Worm (Caenorhabditis elegans): ENCODE results near the gene sek-1.

Gene sek-1

ce11 chrX:7814747-7815146 lies 1.8 kb upstream of the sek-1 start (continued):
- TF ChIP-seq nhr-47 (tag; optimal IDR thresholded peaks at IDR 0.05) (peak; percentile 21), nhr-11 (tag; optimal IDR thresholded peaks at IDR 0.05) (no peak), efl-1 (optimal IDR thresholded peaks at IDR 0.05) (peak; percentile 19 to 28), efl-1 (GFP tag; optimal IDR thresholded peaks at IDR 0.05 in 1 of 2) (peak in 1 of 2 experiments; percentile 74), egl-13 (tag; optimal IDR thresholded peaks at IDR 0.05) (no peak), ztf-4 (tag; optimal IDR thresholded peaks at IDR 0.05) (no peak), C16A3.4 (tag; optimal IDR thresholded peaks at IDR 0.05) (peak; percentile 20), ceh-8 (GFP tag; optimal IDR thresholded peaks at IDR 0.05) (no peak)

DNA sequence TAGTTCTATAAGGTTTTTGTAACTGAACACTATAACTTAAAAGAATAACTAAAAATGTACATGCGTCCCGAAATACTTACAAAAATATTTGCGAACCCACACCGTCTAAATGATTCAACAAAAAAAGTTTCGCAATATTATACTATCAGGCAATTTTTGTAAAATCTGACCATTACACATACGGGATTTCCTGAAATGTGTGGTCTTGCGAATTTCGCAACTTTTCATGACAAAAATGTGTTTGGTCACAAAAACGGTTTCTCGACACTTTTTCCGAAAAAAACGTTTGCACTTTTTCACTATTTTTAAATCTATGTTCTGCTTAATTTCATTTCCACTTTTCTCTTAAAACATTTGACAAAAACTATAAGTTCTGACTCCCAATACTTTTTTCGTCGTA lies 1.3 kb upstream of the sek-1 start:
- TF ChIP-seq vab-15 (tag; optimal IDR thresholded peaks at IDR 0.05), result no peak
- no peak for TF ChIP-seq mab-9 (GFP tag; IDR thresholded peaks at IDR 0.05)
- TF ChIP-seq fkh-8 (tag; optimal IDR thresholded peaks at IDR 0.05), result no peak
- no peak for TF ChIP-seq Y116A8C.19 (tag; optimal IDR thresholded peaks at IDR 0.05; ENCODE audit: borderline replicate concordance)
- TF ChIP-seq nhr-77 (tag; optimal IDR thresholded peaks at IDR 0.05), result no peak
- TF ChIP-seq unc-62 (GFP tag; optimal IDR thresholded peaks at IDR 0.05), result no peak
- TF ChIP-seq elt-3 (tag; optimal IDR thresholded peaks at IDR 0.05), result peak in 1 of 6 experiments; percentile 1
- no peak for TF ChIP-seq sptf-1 (tag; optimal IDR thresholded peaks at IDR 0.05)
- no peak for TF ChIP-seq fkh-4 (tag; optimal IDR thresholded peaks at IDR 0.05; ENCODE audit: borderline replicate concordance)
- TF ChIP-seq rnt-1 (tag; optimal IDR thresholded peaks at IDR 0.05), result no peak
- TF ChIP-seq pqm-1 (tag; optimal IDR thresholded peaks at IDR 0.05), result no peak
- no peak for TF ChIP-seq nhr-76 (tag; optimal IDR thresholded peaks at IDR 0.05)
- no peak for TF ChIP-seq zag-1 (tag; optimal IDR thresholded peaks at IDR 0.05)
- no peak for TF ChIP-seq nhr-11 (tag; optimal IDR thresholded peaks at IDR 0.05)
- no peak for TF ChIP-seq hlh-4 (tag; optimal IDR thresholded peaks at IDR 0.05)
- TF ChIP-seq snu-23 (GFP tag; optimal IDR thresholded peaks at IDR 0.05), result no peak
- no peak for TF ChIP-seq unc-30 (tag; optimal IDR thresholded peaks at IDR 0.05)
- TF ChIP-seq skn-1 (tag; optimal IDR thresholded peaks at IDR 0.05), result peak; percentile 75

- TF ChIP-seq aha-1 (tag; optimal IDR thresholded peaks at IDR 0.05) (no peak), lin-14 (GFP tag; optimal IDR thresholded peaks at IDR 0.05) (peak; percentile 9)
Observed at ce11 chrX:7817555-7817954, 1.0 kb downstream of the sek-1 start.

DNA sequence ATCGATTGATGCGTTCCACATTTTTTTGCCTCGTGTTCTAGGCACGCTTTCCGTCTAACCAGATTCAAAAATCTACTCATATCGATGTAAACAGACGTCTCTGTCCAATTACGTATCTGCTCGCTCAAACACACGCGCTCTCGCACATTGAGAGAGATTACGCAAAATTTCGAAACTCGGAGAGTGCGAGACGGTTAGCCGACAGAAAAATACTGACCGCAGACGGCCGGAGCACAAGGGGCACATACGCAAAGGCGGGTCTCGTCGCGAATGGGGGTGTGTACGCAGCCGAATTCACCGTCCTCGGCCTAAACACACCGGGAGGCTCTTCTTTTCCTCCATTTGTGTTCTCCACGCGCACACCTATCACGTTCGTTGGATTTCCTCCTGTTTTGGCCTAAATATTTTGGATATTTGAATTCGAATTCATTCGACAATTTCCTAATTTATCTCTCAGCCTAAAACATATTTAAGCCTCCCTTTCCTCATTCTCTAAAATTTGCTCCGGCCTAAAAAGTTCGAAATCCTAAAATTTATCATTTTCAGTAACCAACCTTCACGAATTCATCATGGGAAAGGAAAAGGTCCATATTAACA lies 6.7 kb downstream of the sek-1 start, which contains the start of gene eef-1A.2:
eef-1A.2 (plus strand) TSS at position 547 of the 597 bp plus-strand sequence.
- TF ChIP-seq ama-1 (optimal IDR thresholded peaks at IDR 0.05) (peak; percentile 74), lin-35 (GFP tag; optimal IDR thresholded peaks at IDR 0.05) (peak; percentile 82 to 92), egl-27 (tag; optimal IDR thresholded peaks at IDR 0.05) (peak; percentile 78 to 95), lin-15B (tag; optimal IDR thresholded peaks at IDR 0.05) (peak; percentile 78), fkh-4 (tag; optimal IDR thresholded peaks at IDR 0.05; ENCODE audit: borderline replicate concordance) (peak; percentile 29), nhr-77 (tag; optimal IDR thresholded peaks at IDR 0.05) (peak; percentile 97), ztf-4 (tag; optimal IDR thresholded peaks at IDR 0.05) (peak; percentile 76), vab-15 (tag; optimal IDR thresholded peaks at IDR 0.05) (peak; percentile 53), dsc-1 (tag; optimal IDR thresholded peaks at IDR 0.05) (peak; percentile 97), Y116A8C.19 (tag; optimal IDR thresholded peaks at IDR 0.05; ENCODE audit: borderline replicate concordance) (no peak), sox-4 (tag; optimal IDR thresholded peaks at IDR 0.05) (peak; percentile 60), F16B12.6 (tag; optimal IDR thresholded peaks at IDR 0.05) (peak; percentile 63), nhr-90 (tag; optimal IDR thresholded peaks at IDR 0.05; ENCODE audit: poor library complexity) (peak; percentile 93), nhr-20 (tag; optimal IDR thresholded peaks at IDR 0.05) (peak; percentile 97), swsn-7 (tag; optimal IDR thresholded peaks at IDR 0.05) (peak; percentile 96), ceh-8 (GFP tag; optimal IDR thresholded peaks at IDR 0.05) (peak; percentile 92), nhr-71 (tag; optimal IDR thresholded peaks at IDR 0.05) (peak; percentile 98), efl-1 (optimal IDR thresholded peaks at IDR 0.05) (peak; percentile 82 to 93), efl-1 (GFP tag; optimal IDR thresholded peaks at IDR 0.05 in 1 of 2) (peak; percentile 79 to 96), ztf-11 (tag; optimal IDR thresholded peaks at IDR 0.05) (peak in 1 of 2 experiments; percentile 80), elt-3 (tag; optimal IDR thresholded peaks at IDR 0.05) (peak in 3 of 6 experiments; percentile 89 to 98 (median 92)), unc-98 (GFP tag; IDR thresholded peaks at IDR 0.05) (peak; percentile 61; the same call in 1 of the 2 replicates), efl-3 (GFP tag; optimal IDR thresholded peaks at IDR 0.05) (no peak), skn-1 (tag; optimal IDR thresholded peaks at IDR 0.05) (peak; percentile 98), sup-37 (GFP tag; optimal IDR thresholded peaks at IDR 0.05) (peak; percentile 76), grh-1 (GFP tag; IDR thresholded peaks at IDR 0.05) (peak; percentile 91), ceh-88 (GFP tag; IDR thresholded peaks at IDR 0.05) (peak; percentile 77), snu-23 (GFP tag; optimal IDR thresholded peaks at IDR 0.05) (peak; percentile 97), zip-4 (GFP tag; optimal IDR thresholded peaks at IDR 0.05) (peak; percentile 99), C16A3.4 (tag; optimal IDR thresholded peaks at IDR 0.05) (peak; percentile 89)
